Worm (Caenorhabditis elegans): ENCODE data around the gene fat-5.

ce11 chrV:17722553-17722952 lies 2.3 kb upstream of the fat-5 start:
- TF ChIP-seq unc-130 (GFP tag; optimal IDR thresholded peaks at IDR 0.05) (no peak), lin-54 (GFP tag; optimal IDR thresholded peaks at IDR 0.05) (no peak)
